Fruit fly (Drosophila melanogaster): ENCODE data around the gene CG12541.

CG12541 gene

dm6 chrX:6998492-6998852 lies 67.4 kb downstream of the CG12541 start, which contains the start of gene Inx2 (continued):
- TF ChIP-seq ERR (GFP tag; optimal IDR thresholded peaks at IDR 0.05) (peak; percentile 37), Blimp-1 (GFP tag; optimal IDR thresholded peaks at IDR 0.05) (no peak), Hr39 (optimal IDR thresholded peaks at IDR 0.05) (no peak), CG10321 (GFP tag; IDR thresholded peaks at IDR 0.05) (no peak), HLHmδ (GFP tag; optimal IDR thresholded peaks at IDR 0.05) (peak; percentile 38), CG11398 (GFP tag; optimal IDR thresholded peaks at IDR 0.05) (peak; percentile 10), CG8924 (tag; optimal IDR thresholded peaks at IDR 0.05) (peak; percentile 32), run (tag; optimal IDR thresholded peaks at IDR 0.05) (no peak), CG34376 (GFP tag; optimal IDR thresholded peaks at IDR 0.05) (peak; percentile 62), nom (GFP tag; optimal IDR thresholded peaks at IDR 0.05) (peak; percentile 77), CG12071 (GFP tag; optimal IDR thresholded peaks at IDR 0.05) (peak; percentile 31), CG30431 (GFP tag; optimal IDR thresholded peaks at IDR 0.05) (no peak), sr (GFP tag; IDR thresholded peaks at IDR 0.05) (peak; percentile 63; the same call in 2 of the 3 replicates), NFAT (GFP tag; IDR thresholded peaks at IDR 0.05) (peak; percentile 56; the same call in 1 of the 2 replicates), her (GFP tag; optimal IDR thresholded peaks at IDR 0.05) (peak; percentile 52), Bteb2 (GFP tag; optimal IDR thresholded peaks at IDR 0.05) (peak; percentile 9), da (GFP tag; optimal IDR thresholded peaks at IDR 0.05) (no peak), CG9797 (GFP tag; optimal IDR thresholded peaks at IDR 0.05) (no peak), CG14710 (tag; optimal IDR thresholded peaks at IDR 0.05) (no peak), CG12104 (GFP tag; optimal IDR thresholded peaks at IDR 0.05) (no peak), gro (GFP tag; optimal IDR thresholded peaks at IDR 0.05) (peak; percentile 52), CG32767 (GFP tag; IDR thresholded peaks at IDR 0.05) (0 out of 2 replicates have a peak, but pooled peaks have one; percentile 9), CG32772 (GFP tag; IDR thresholded peaks at IDR 0.05) (no peak), seq (GFP tag; IDR thresholded peaks at IDR 0.05) (peak; percentile 62; the same call in 1 of the 2 replicates), gcm (GFP tag; optimal IDR thresholded peaks at IDR 0.05) (peak; percentile 6), ewg (GFP tag; optimal IDR thresholded peaks at IDR 0.05) (peak; percentile 21), ttk (GFP tag; IDR thresholded peaks at IDR 0.05) (0 out of 2 replicates have a peak, but pooled peaks have one; percentile 19), jumu (GFP tag; optimal IDR thresholded peaks at IDR 0.05) (no peak), MTF-1 (GFP tag; optimal IDR thresholded peaks at IDR 0.05; ENCODE audit: borderline replicate concordance) (peak; percentile 29), chm (GFP tag; IDR thresholded peaks at IDR 0.05) (peak; percentile 82), sug (tag; optimal IDR thresholded peaks at IDR 0.05) (peak; percentile 88)

dm6 chrX:6997653-6998491 lies 68.0 kb downstream of the CG12541 start:
- peak; percentile 31 for TF ChIP-seq CG17359 (tag; optimal IDR thresholded peaks at IDR 0.05)
- TF ChIP-seq corto (GFP tag; optimal IDR thresholded peaks at IDR 0.05), result peak; percentile 39
- TF ChIP-seq Xrp1 (GFP tag; IDR thresholded peaks at IDR 0.05), result peak; percentile 47; the same call in 1 of the 2 replicates
- peak; percentile 41 for TF ChIP-seq twi (tag; optimal IDR thresholded peaks at IDR 0.05)
- no peak for TF ChIP-seq Bteb2 (GFP tag; optimal IDR thresholded peaks at IDR 0.05)
- no peak for TF ChIP-seq prd (optimal IDR thresholded peaks at IDR 0.05)
- TF ChIP-seq prd (GFP tag; IDR thresholded peaks at IDR 0.05), result peak; percentile 37; the same call in 1 of the 3 replicates
- TF ChIP-seq BEAF-32 (GFP tag; optimal IDR thresholded peaks at IDR 0.05), result peak; percentile 35
- peak; percentile 37 for TF ChIP-seq CG6689 (GFP tag; IDR thresholded peaks at IDR 0.05)
- peak; percentile 41 to 55 for TF ChIP-seq bsh (GFP tag; optimal IDR thresholded peaks at IDR 0.05)
- peak; percentile 10 for TF ChIP-seq CG7839 (tag; optimal IDR thresholded peaks at IDR 0.05)
- TF ChIP-seq CG2116 (GFP tag; optimal IDR thresholded peaks at IDR 0.05), result peak; percentile 13
- TF ChIP-seq ranshi (GFP tag; IDR thresholded peaks at IDR 0.05), result 0 out of 2 replicates have a peak, but pooled peaks have one; percentile 11
- TF ChIP-seq Stat92E (GFP tag; optimal IDR thresholded peaks at IDR 0.05), result peak in 1 of 3 experiments; percentile 96
- peak; percentile 70; the same call in 2 of the 3 replicates for TF ChIP-seq CG6791 (GFP tag; IDR thresholded peaks at IDR 0.05; ENCODE audit: partially characterized antibody)
- peak; percentile 54 for TF ChIP-seq CG12391 (tag; optimal IDR thresholded peaks at IDR 0.05)
- no peak for TF ChIP-seq GATAe (GFP tag; conservative IDR thresholded peaks at IDR 0.05)
- peak; percentile 50 for TF ChIP-seq Sox100B (GFP tag; optimal IDR thresholded peaks at IDR 0.05)
- TF ChIP-seq CG31441 (GFP tag; IDR thresholded peaks at IDR 0.05), result no peak
- no peak for TF ChIP-seq disco-r (GFP tag; optimal IDR thresholded peaks at IDR 0.05)

Data from whole organism, embryonic.